Worm (Caenorhabditis elegans) whole organism, L1 larva: ENCODE data around the gene srsx-25.

ENCODE experiments used
- ceh-82 ChIP-seq, 3 experiments: fragments of 150-350 bp in 1 of 3; sonication (generic microtip) in 2 of 3; optimal IDR thresholded peaks; 2 replicates each; lab custom pipeline; 2014 to 2017; ENCODE audit warnings: missing biosample characterization in 3 of 3, missing genetic modification characterization in 3 of 3
- fos-1 ChIP-seq: fragments of 150-350 bp; optimal IDR thresholded peaks from 2 replicates; lab custom pipeline; 2014; ENCODE audit warnings: missing biosample characterization, missing genetic modification characterization
- nhr-11 ChIP-seq: fragments of 150-350 bp; optimal IDR thresholded peaks from 2 replicates; lab custom pipeline; 2014; ENCODE audit warnings: missing biosample characterization, missing genetic modification characterization

ce11 chrIV:13354044-13354443, 10.9 kb upstream of the srsx-25 start:
- TF ChIP-seq nhr-11 (tag; lab: Kevin White, UChicago) (no peak), ceh-82 (tag; optimal IDR thresholded peaks at IDR 0.05; lab: Kevin White, UChicago) (no peak), fos-1 (tag; lab: Kevin White, UChicago) (no peak)
